Fruit fly (Drosophila melanogaster) whole organism, embryonic: Measurements from ENCODE around the gene CG17982.
A peak's percentile ranks its signal among the peaks of the same experiment; 100 is the strongest.

Source experiments
- CG10147 ChIP-seq: fragments of 200-800 bp; sonication (Bioruptor generic); optimal IDR thresholded peaks from 2 replicates; lab custom pipeline; 2019; ENCODE audit warnings: missing biosample characterization, mild to moderate bottlenecking, missing genetic modification characterization, moderate library complexity
- CG10979 ChIP-seq: fragments of 200-800 bp; sonication (Bioruptor generic); optimal IDR thresholded peaks from 2 replicates; lab custom pipeline; 2018; ENCODE audit warnings: missing biosample characterization, mild to moderate bottlenecking, missing genetic modification characterization, moderate library complexity
- CG11456 ChIP-seq: fragments of 200-800 bp; sonication (Bioruptor generic); IDR thresholded peaks from 3 replicates; pipeline ENCODE4 v1.3.6; 2022; ENCODE audit warnings: missing biosample characterization, missing genetic modification characterization
- CG12769 ChIP-seq: fragments of 200-800 bp; sonication (Bioruptor generic); optimal IDR thresholded peaks from 2 replicates; lab custom pipeline; 2019; ENCODE audit warnings: missing biosample characterization, mild to moderate bottlenecking, missing genetic modification characterization, moderate library complexity
- CG13296 ChIP-seq: fragments of 200-800 bp; sonication (Bioruptor generic); optimal IDR thresholded peaks from 3 replicates; lab custom pipeline; 2018; ENCODE audit warnings: missing biosample characterization, mild to moderate bottlenecking, missing genetic modification characterization
- CG14441 ChIP-seq: fragments of 200-800 bp; sonication (Bioruptor generic); IDR thresholded peaks from 2 replicates; pipeline ENCODE4 v1.3.6; 2022; ENCODE audit warnings: missing biosample characterization, missing genetic modification characterization
- CG1529 ChIP-seq: fragments of 200-800 bp; sonication (Bioruptor generic); optimal IDR thresholded peaks from 3 replicates; lab custom pipeline; 2018; ENCODE audit warnings: missing biosample characterization, missing genetic modification characterization
- CG15514 ChIP-seq: fragments of 200-800 bp; sonication (Bioruptor generic); optimal IDR thresholded peaks from 3 replicates; lab custom pipeline; 2017; ENCODE audit warnings: missing biosample characterization, missing genetic modification characterization, mild to moderate bottlenecking, moderate library complexity, missing genetic modification reagents
- CG15696 ChIP-seq: fragments of 200-800 bp; sonication (Bioruptor generic); optimal IDR thresholded peaks from 2 replicates; lab custom pipeline; 2019; ENCODE audit warnings: missing biosample characterization, mild to moderate bottlenecking, missing genetic modification characterization, moderate library complexity
- CG17186 ChIP-seq: fragments of 200-800 bp; sonication (Bioruptor generic); optimal IDR thresholded peaks from 3 replicates; lab custom pipeline; 2017; ENCODE audit warnings: missing biosample characterization, missing genetic modification reagents, missing genetic modification characterization
- CG2116 ChIP-seq: fragments of 200-800 bp; sonication (Bioruptor generic); optimal IDR thresholded peaks from 3 replicates; lab custom pipeline; 2018; ENCODE audit warnings: missing biosample characterization, mild to moderate bottlenecking, missing genetic modification characterization
- CG3163 ChIP-seq: fragments of 200-800 bp; sonication (Bioruptor generic); optimal IDR thresholded peaks from 3 replicates; lab custom pipeline; 2016; ENCODE audit warnings: missing biosample characterization, missing genetic modification characterization
- CG3281 ChIP-seq: fragments of 200-800 bp; sonication (Bioruptor generic); optimal IDR thresholded peaks from 3 replicates; lab custom pipeline; 2017; ENCODE audit warnings: missing biosample characterization, mild to moderate bottlenecking, missing genetic modification characterization
- CG6654 ChIP-seq: fragments of 200-800 bp; sonication (Bioruptor generic); optimal IDR thresholded peaks from 2 replicates; lab custom pipeline; 2017; ENCODE audit warnings: missing biosample characterization, mild to moderate bottlenecking, missing genetic modification characterization
- CG7745 ChIP-seq: fragments of 200-800 bp; sonication (Bioruptor generic); optimal IDR thresholded peaks from 2 replicates; lab custom pipeline; 2018; ENCODE audit warnings: missing biosample characterization, mild to moderate bottlenecking, missing genetic modification characterization, moderate library complexity
- CG7963 ChIP-seq: fragments of 200-800 bp; sonication (Bioruptor generic); IDR thresholded peaks from 3 replicates; pipeline ENCODE4 v1.3.6; 2022; ENCODE audit warnings: missing biosample characterization, missing genetic modification characterization; ENCODE audit not compliant: partially characterized antibody
- CG8765 ChIP-seq: fragments of 200-800 bp; sonication (Bioruptor generic); IDR thresholded peaks from 2 replicates; pipeline ENCODE4 v1.3.6; 2022; ENCODE audit warnings: missing biosample characterization, missing genetic modification characterization
- CG8944 ChIP-seq: fragments of 200-800 bp; sonication (Bioruptor generic); optimal IDR thresholded peaks from 3 replicates; lab custom pipeline; 2016; ENCODE audit warnings: missing biosample characterization, missing genetic modification characterization
- CoRest ChIP-seq: fragments of 200-800 bp; sonication (Bioruptor generic); optimal IDR thresholded peaks from 3 replicates; lab custom pipeline; 2018; ENCODE audit warnings: missing biosample characterization, mild to moderate bottlenecking, missing genetic modification characterization, moderate library complexity
- Dbx ChIP-seq: fragments of 200-800 bp; sonication (Bioruptor generic); IDR thresholded peaks from 3 replicates; pipeline ENCODE4 v1.3.6; 2022; ENCODE audit warnings: missing biosample characterization, missing genetic modification characterization
- Drgx ChIP-seq: fragments of 200-800 bp; sonication (Bioruptor generic); IDR thresholded peaks from 2 replicates; pipeline ENCODE4 v1.3.6; 2022; ENCODE audit warnings: missing biosample characterization, missing genetic modification characterization
- E2f2 ChIP-seq: fragments of 200-800 bp; sonication (Bioruptor generic); IDR thresholded peaks from 2 replicates; pipeline ENCODE4 v1.3.6; 2022; ENCODE audit warnings: missing biosample characterization, missing genetic modification characterization
- ERR ChIP-seq: fragments of 200-800 bp; sonication (Bioruptor generic); optimal IDR thresholded peaks from 2 replicates; lab custom pipeline; 2016; ENCODE audit warnings: missing biosample characterization, missing genetic modification characterization
- Eip74EF ChIP-seq, 2 experiments: fragments of 200-800 bp in 1 of 2; fragments of >200 bp in 1 of 2; sonication (Bioruptor generic) in 1 of 2; optimal IDR thresholded peaks; 2 replicates each; lab custom pipeline; 2017 to 2019; ENCODE audit warnings: missing biosample characterization in 2 of 2, missing genetic modification characterization in 2 of 2, mild to moderate bottlenecking in 1 of 2, moderate library complexity in 1 of 2
- Elba2 ChIP-seq: fragments of 200-800 bp; sonication (Bioruptor generic); optimal IDR thresholded peaks from 3 replicates; lab custom pipeline; 2016; ENCODE audit warnings: missing biosample characterization, missing genetic modification characterization
- GATAe ChIP-seq: fragments of 200-800 bp; sonication (Bioruptor generic); conservative IDR thresholded peaks from 2 replicates; pipeline ENCODE4 v1.3.6; 2022; ENCODE audit warnings: missing biosample characterization, missing genetic modification characterization
- Hr39 ChIP-seq: fragments of >200 bp; optimal IDR thresholded peaks from 2 replicates; lab custom pipeline; 2017
- MBD-R2 ChIP-seq: fragments of 200-800 bp; sonication (Bioruptor generic); IDR thresholded peaks from 2 replicates; pipeline ENCODE4 v1.3.6; 2022; ENCODE audit warnings: missing biosample characterization, missing genetic modification characterization
- Med ChIP-seq: fragments of 200-800 bp; sonication (Bioruptor generic); peaks from one replicate; lab custom pipeline; 2016; ENCODE audit warnings: missing biosample characterization, missing genetic modification characterization, mild to moderate bottlenecking, inconsistent platforms, moderate library complexity
- NFAT ChIP-seq: fragments of 200-800 bp; sonication (Bioruptor generic); IDR thresholded peaks from 2 replicates; pipeline ENCODE4 v1.3.6; 2022; ENCODE audit warnings: missing biosample characterization, missing genetic modification characterization
- Rfx ChIP-seq: fragments of 200-800 bp; sonication (Bioruptor generic); IDR thresholded peaks from 2 replicates; pipeline ENCODE4 v1.3.6; 2022; ENCODE audit warnings: missing biosample characterization, missing genetic modification characterization
- Sox102F ChIP-seq: fragments of 200-800 bp; sonication (Bioruptor generic); optimal IDR thresholded peaks from 2 replicates; lab custom pipeline; 2018; ENCODE audit warnings: missing biosample characterization, mild to moderate bottlenecking, missing genetic modification characterization, moderate library complexity
- Usf ChIP-seq: fragments of 200-800 bp; sonication (Bioruptor generic); optimal IDR thresholded peaks from 2 replicates; lab custom pipeline; 2017; ENCODE audit warnings: missing genotype, missing biosample characterization, missing genetic modification characterization
- fd3F ChIP-seq: fragments of 200-800 bp; sonication (Bioruptor generic); optimal IDR thresholded peaks from 2 replicates; lab custom pipeline; 2018; ENCODE audit warnings: missing biosample characterization, mild to moderate bottlenecking, missing genetic modification characterization, moderate library complexity
- fd64A ChIP-seq: fragments of 200-800 bp; sonication (Bioruptor generic); optimal IDR thresholded peaks from 3 replicates; lab custom pipeline; 2018; ENCODE audit warnings: missing biosample characterization, mild to moderate bottlenecking, missing genetic modification characterization
- ham ChIP-seq: fragments of 200-800 bp; sonication (Bioruptor generic); IDR thresholded peaks from 2 replicates; pipeline ENCODE4 v1.3.6; 2022; ENCODE audit warnings: missing biosample characterization, missing genetic modification characterization
- hbn ChIP-seq: fragments of 200-800 bp; sonication (Bioruptor generic); IDR thresholded peaks from 2 replicates; pipeline ENCODE4 v1.3.6; 2022; ENCODE audit warnings: missing biosample characterization, missing genetic modification characterization; ENCODE audit not compliant: partially characterized antibody
- her ChIP-seq: fragments of 200-800 bp; sonication (Bioruptor generic); optimal IDR thresholded peaks from 2 replicates; lab custom pipeline; 2016; ENCODE audit warnings: missing biosample characterization, missing genetic modification characterization
- jumu ChIP-seq: fragments of 200-800 bp; sonication (Bioruptor generic); optimal IDR thresholded peaks from 3 replicates; lab custom pipeline; 2016; ENCODE audit warnings: missing biosample characterization, missing genetic modification characterization
- nom ChIP-seq: fragments of 200-800 bp; sonication (Bioruptor generic); optimal IDR thresholded peaks from 2 replicates; lab custom pipeline; 2017; ENCODE audit warnings: missing biosample characterization, missing genetic modification characterization, mild to moderate bottlenecking, moderate library complexity, missing genetic modification reagents
- pfk ChIP-seq: fragments of 200-800 bp; sonication (Bioruptor generic); optimal IDR thresholded peaks from 2 replicates; lab custom pipeline; 2018; ENCODE audit warnings: missing biosample characterization, mild to moderate bottlenecking, missing genetic modification characterization, moderate library complexity
- scrt ChIP-seq: fragments of 200-800 bp; sonication (Bioruptor generic); optimal IDR thresholded peaks from 2 replicates; lab custom pipeline; 2018; ENCODE audit warnings: missing biosample characterization, mild to moderate bottlenecking, missing genetic modification characterization, moderate library complexity
- sd ChIP-seq: fragments of 200-800 bp; sonication (Bioruptor generic); optimal IDR thresholded peaks from 3 replicates; lab custom pipeline; 2018; ENCODE audit warnings: missing biosample characterization, mild to moderate bottlenecking, missing genetic modification characterization, moderate library complexity
- sim ChIP-seq: fragments of 200-800 bp; sonication (Bioruptor generic); IDR thresholded peaks from 2 replicates; pipeline ENCODE4 v1.3.6; 2022; ENCODE audit warnings: missing biosample characterization, missing genetic modification characterization
- sima ChIP-seq: fragments of 200-800 bp; sonication (Bioruptor generic); optimal IDR thresholded peaks from 2 replicates; lab custom pipeline; 2016; ENCODE audit warnings: missing biosample characterization, missing genetic modification characterization
- sr ChIP-seq: fragments of 200-800 bp; sonication (Bioruptor generic); IDR thresholded peaks from 3 replicates; pipeline ENCODE4 v1.3.6; 2022; ENCODE audit warnings: missing biosample characterization, missing genetic modification characterization
- tin ChIP-seq: fragments of 200-800 bp; sonication (Bioruptor generic); optimal IDR thresholded peaks from 3 replicates; lab custom pipeline; 2016; ENCODE audit warnings: missing biosample characterization, missing genetic modification characterization
- tna ChIP-seq: fragments of 200-800 bp; sonication (Bioruptor generic); IDR thresholded peaks from 2 replicates; pipeline ENCODE4 v1.3.6; 2022; ENCODE audit warnings: missing biosample characterization, missing genetic modification characterization; ENCODE audit not compliant: partially characterized antibody
- vvl ChIP-seq: fragments of 200-800 bp; sonication (Bioruptor generic); IDR thresholded peaks from 2 replicates; pipeline ENCODE4 v1.3.6; 2022; ENCODE audit warnings: missing biosample characterization, missing genetic modification characterization

CG17982 gene

dm6 chrX:8131693-8132313, 11.8 kb downstream of the CG17982 start, which contains the start of gene CG10958 (continued):
- TF ChIP-seq Dbx (peak; percentile 60; the same call in 1 of the 3 replicates), CoRest (tag; lab: Kevin White, UChicago) (peak; percentile 37), Eip74EF (GFP tag; optimal IDR thresholded peaks at IDR 0.05; lab: Kevin White, UChicago) (peak in 1 of 2 experiments; percentile 27), vvl (GFP tag; lab: Robert Waterston, UW) (peak; percentile 64; the same call in 1 of the 2 replicates), sim (0 out of 2 replicates have a peak, but pooled peaks have one; percentile 10), fd64A (no peak), CG3281 (GFP tag; lab: Kevin White, UChicago) (peak; percentile 33), CG2116 (GFP tag; lab: Kevin White, UChicago) (peak; percentile 99), CG13296 (GFP tag; lab: Kevin White, UChicago) (peak; percentile 61), sd (tag; lab: Kevin White, UChicago) (peak; percentile 36), sima (GFP tag; lab: Kevin White, UChicago) (no peak), ham (no peak), Sox102F (peak; percentile 71), CG10147 (GFP tag; lab: Kevin White, UChicago) (peak; percentile 11), ERR (GFP tag; lab: Kevin White, UChicago) (no peak), CG7963 (GFP tag; lab: Robert Waterston, UW) (no peak), pfk (GFP tag; lab: Kevin White, UChicago) (no peak), GATAe (no peak), CG8944 (no peak), tin (GFP tag; lab: Kevin White, UChicago) (peak; percentile 64), CG1529 (GFP tag; lab: Kevin White, UChicago) (no peak), CG15696 (tag; lab: Kevin White, UChicago) (peak; percentile 35), CG7745 (tag; lab: Kevin White, UChicago) (no peak), CG6654 (GFP tag; lab: Kevin White, UChicago) (no peak), CG8765 (GFP tag; lab: Robert Waterston, UW) (0 out of 2 replicates have a peak, but pooled peaks have one; percentile 16), CG3163 (GFP tag; lab: Kevin White, UChicago) (no peak), CG17186 (peak; percentile 29), Rfx (GFP tag; lab: Robert Waterston, UW) (peak; percentile 66), hbn (GFP tag; lab: Robert Waterston, UW) (peak; percentile 32; the same call in 1 of the 2 replicates), Med (peak; percentile 79), CG10979 (tag; lab: Kevin White, UChicago) (peak; percentile 28), CG15514 (GFP tag; lab: Kevin White, UChicago) (peak; percentile 85), Hr39 (lab: Kevin White, UChicago) (no peak), Usf (GFP tag; lab: Kevin White, UChicago) (no peak), CG11456 (GFP tag; lab: Robert Waterston, UW) (peak; percentile 52; the same call in 1 of the 3 replicates), MBD-R2 (GFP tag; lab: Robert Waterston, UW) (peak; percentile 73), Drgx (GFP tag; lab: Robert Waterston, UW) (peak; percentile 45; the same call in 1 of the 2 replicates), CG12769 (no peak), her (GFP tag; lab: Kevin White, UChicago) (no peak), E2f2 (GFP tag; lab: Robert Waterston, UW) (peak; percentile 55), nom (GFP tag; lab: Kevin White, UChicago) (peak; percentile 37), fd3F (peak; percentile 50), sr (GFP tag; lab: Robert Waterston, UW) (no peak), tna (no peak), CG14441 (GFP tag; lab: Robert Waterston, UW) (peak; percentile 56), Elba2 (GFP tag; lab: Kevin White, UChicago) (no peak), scrt (no peak), jumu (GFP tag; lab: Kevin White, UChicago) (no peak), NFAT (GFP tag; lab: Robert Waterston, UW) (0 out of 2 replicates have a peak, but pooled peaks have one; percentile 15)
